Worm (Caenorhabditis elegans): ENCODE results near the gene rsp-6.

ce11 chrIV:7747838-7748237 lies 43.2 kb downstream of the rsp-6 start, which contains the start of gene klo-1:
- TF ChIP-seq flt-1 (GFP tag; IDR thresholded peaks at IDR 0.05): no peak
- no peak for TF ChIP-seq B0310.2 (tag; optimal IDR thresholded peaks at IDR 0.05)
- no peak for TF ChIP-seq tra-4 (tag; optimal IDR thresholded peaks at IDR 0.05)
- no peak for TF ChIP-seq ets-7 (tag; optimal IDR thresholded peaks at IDR 0.05)
- TF ChIP-seq sea-1 (GFP tag; conservative IDR thresholded peaks at IDR 0.05): no peak
- no peak for TF ChIP-seq hmbx-1 (tag; optimal IDR thresholded peaks at IDR 0.05)
- no peak for TF ChIP-seq ama-1 (optimal IDR thresholded peaks at IDR 0.05)
- no peak for TF ChIP-seq hnd-1 (tag; optimal IDR thresholded peaks at IDR 0.05)
- TF ChIP-seq ceh-36 (tag; optimal IDR thresholded peaks at IDR 0.05): no peak
- no peak for TF ChIP-seq hmg-4 (GFP tag; optimal IDR thresholded peaks at IDR 0.05)
- no peak for TF ChIP-seq pes-1 (GFP tag; IDR thresholded peaks at IDR 0.05)
- no peak for TF ChIP-seq tbx-37 (GFP tag; conservative IDR thresholded peaks at IDR 0.05)
- no peak for TF ChIP-seq ceh-13 (GFP tag; optimal IDR thresholded peaks at IDR 0.05)
